Worm (Caenorhabditis elegans) whole organism, L4 larva: ENCODE measurements around the gene sun-1.

ENCODE experiments used
- F49E8.2 ChIP-seq: sonication (generic microtip); optimal IDR thresholded peaks from 2 replicates; lab custom pipeline; 2016; ENCODE audit warnings: missing compliant biosample characterization, mild to moderate bottlenecking, missing genetic modification characterization, borderline replicate concordance
- T26A8.4 ChIP-seq: fragments of 200-800 bp; sonication (Bioruptor generic); IDR thresholded peaks from 2 replicates; pipeline ENCODE4 v1.3.6; 2022; ENCODE audit warnings: missing genetic modification characterization, missing compliant biosample characterization
- Y48G9A.11 ChIP-seq: fragments of 200-800 bp; sonication (Bioruptor generic); IDR thresholded peaks from 2 replicates; pipeline ENCODE4 v1.3.6; 2022; ENCODE audit warnings: missing genetic modification reagents, missing genetic modification characterization, missing compliant biosample characterization
- ZK337.2 ChIP-seq: fragments of 200-800 bp; sonication (Bioruptor generic); IDR thresholded peaks from 2 replicates; pipeline ENCODE4 v1.3.6; 2022; ENCODE audit warnings: missing genetic modification reagents, missing genetic modification characterization, missing compliant biosample characterization
- aha-1 ChIP-seq: fragments of 150-350 bp; peaks from one replicate; lab custom pipeline; 2014; ENCODE audit warnings: missing biosample characterization, missing genetic modification characterization
- aly-2 ChIP-seq: sonication (generic microtip); optimal IDR thresholded peaks from 2 replicates; lab custom pipeline; 2018; ENCODE audit warnings: missing biosample characterization, missing genetic modification characterization
- ceh-28 ChIP-seq: fragments of 150-350 bp; optimal IDR thresholded peaks from 2 replicates; lab custom pipeline; 2014; ENCODE audit warnings: missing biosample characterization, missing genetic modification reagents, missing genetic modification characterization
- ceh-44 ChIP-seq: fragments of 200-800 bp; sonication (Bioruptor generic); IDR thresholded peaks from 2 replicates; pipeline ENCODE4 v1.3.6; 2022; ENCODE audit warnings: missing genetic modification reagents, missing genetic modification characterization, missing compliant biosample characterization
- ces-1 ChIP-seq: fragments of 150-350 bp; sonication (generic microtip); optimal IDR thresholded peaks from 4 replicates; lab custom pipeline; 2014; ENCODE audit warnings: missing biosample characterization, missing genetic modification reagents, missing genetic modification characterization
- daf-16 ChIP-seq, 3 experiments: sonication (generic microtip); optimal IDR thresholded peaks; 2 replicates each; lab custom pipeline; 2016 to 2017; ENCODE audit warnings: missing genetic modification characterization in 3 of 3, missing genetic modification reagents in 3 of 3, mild to moderate bottlenecking in 2 of 3, missing compliant biosample characterization in 2 of 3, missing biosample characterization in 1 of 3, moderate library complexity in 1 of 3
- daf-8 ChIP-seq: fragments of 200-800 bp; sonication (Bioruptor generic); IDR thresholded peaks from 2 replicates; pipeline ENCODE4 v1.3.6; 2022; ENCODE audit warnings: missing genetic modification characterization, missing compliant biosample characterization
- dmd-9 ChIP-seq: fragments of 200-800 bp; sonication (Bioruptor generic); IDR thresholded peaks from 2 replicates; pipeline ENCODE4 v1.3.6; 2022; ENCODE audit warnings: missing genetic modification reagents, missing genetic modification characterization, missing compliant biosample characterization
- dpl-1 ChIP-seq: fragments of 150-350 bp; optimal IDR thresholded peaks from 2 replicates; lab custom pipeline; 2014; ENCODE audit warnings: missing biosample characterization, missing genetic modification reagents, missing genetic modification characterization
- duxl-1 ChIP-seq: sonication (generic microtip); optimal IDR thresholded peaks from 2 replicates; lab custom pipeline; 2016; ENCODE audit warnings: mild to moderate bottlenecking, missing genetic modification characterization, moderate library complexity, missing compliant biosample characterization; ENCODE audit not compliant: poor library complexity
- egl-43 ChIP-seq: fragments of 200-800 bp; sonication (Bioruptor generic); IDR thresholded peaks from 2 replicates; pipeline ENCODE4 v1.3.6; 2022; ENCODE audit warnings: missing genetic modification reagents, missing genetic modification characterization, missing compliant biosample characterization
- hlh-11 ChIP-seq: fragments of 200-800 bp; sonication (Bioruptor generic); optimal IDR thresholded peaks from 2 replicates; lab custom pipeline; 2018; ENCODE audit warnings: mild to moderate bottlenecking, missing genetic modification characterization, missing compliant biosample characterization
- hmg-1.1 ChIP-seq: fragments of 200-800 bp; sonication (Bioruptor generic); IDR thresholded peaks from 2 replicates; pipeline ENCODE4 v1.3.6; 2022; ENCODE audit warnings: missing genetic modification reagents, missing genetic modification characterization, missing compliant biosample characterization
- lim-7 ChIP-seq: fragments of 200-800 bp; sonication (Bioruptor generic); IDR thresholded peaks from 2 replicates; pipeline ENCODE4 v1.3.6; 2022; ENCODE audit warnings: missing genetic modification characterization, missing compliant biosample characterization
- lin-1 ChIP-seq: fragments of 200-800 bp; sonication (Bioruptor generic); IDR thresholded peaks from 2 replicates; pipeline ENCODE4 v1.3.6; 2022; ENCODE audit warnings: missing genetic modification reagents, missing genetic modification characterization, missing compliant biosample characterization
- lin-13 ChIP-seq: fragments of 150-350 bp; optimal IDR thresholded peaks from 2 replicates; lab custom pipeline; 2014; ENCODE audit warnings: missing biosample characterization, missing genetic modification reagents, missing genetic modification characterization
- lsy-2 ChIP-seq, 2 experiments: fragments of 150-350 bp in 1 of 2; sonication (generic microtip) in 1 of 2; optimal IDR thresholded peaks; 2 replicates each; lab custom pipeline; 2014 to 2017; ENCODE audit warnings: missing biosample characterization in 2 of 2, missing genetic modification characterization in 2 of 2
- madf-5 ChIP-seq, 2 experiments: fragments of 200-800 bp; sonication (Bioruptor generic); IDR thresholded peaks; 2 replicates each; pipeline ENCODE4 v1.3.6; 2022; ENCODE audit warnings: missing compliant biosample characterization in 2 of 2, missing genetic modification characterization in 2 of 2
- mdl-1 ChIP-seq, 2 experiments: fragments of 150-350 bp in 1 of 2; sonication (generic microtip) in 1 of 2; optimal IDR thresholded peaks; 2 replicates each; lab custom pipeline; 2014 to 2017; ENCODE audit warnings: missing biosample characterization in 2 of 2, missing genetic modification characterization in 2 of 2
- mep-1 ChIP-seq: fragments of 150-350 bp; sonication (generic microtip); optimal IDR thresholded peaks from 3 replicates; lab custom pipeline; 2014; ENCODE audit warnings: missing biosample characterization, missing genetic modification characterization
- mes-2 ChIP-seq: sonication (generic microtip); optimal IDR thresholded peaks from 2 replicates; lab custom pipeline; 2016; ENCODE audit warnings: missing genotype, mild to moderate bottlenecking, missing genetic modification characterization, missing compliant biosample characterization; ENCODE audit not compliant: poor library complexity, severe bottlenecking
- mxl-2 ChIP-seq: fragments of 200-800 bp; sonication (Bioruptor generic); conservative IDR thresholded peaks from 2 replicates; pipeline ENCODE4 v1.3.6; 2022; ENCODE audit warnings: missing genetic modification reagents, missing genetic modification characterization, missing compliant biosample characterization
- mxl-3 ChIP-seq: fragments of 200-800 bp; sonication (Bioruptor generic); optimal IDR thresholded peaks from 2 replicates; lab custom pipeline; 2018; ENCODE audit warnings: mild to moderate bottlenecking, missing genetic modification characterization, missing compliant biosample characterization
- nhr-10 ChIP-seq: fragments of 150-350 bp; optimal IDR thresholded peaks from 2 replicates; lab custom pipeline; 2014; ENCODE audit warnings: missing biosample characterization, missing genetic modification characterization
- nhr-111 ChIP-seq: fragments of 200-800 bp; sonication (Bioruptor generic); optimal IDR thresholded peaks from 2 replicates; lab custom pipeline; 2018; ENCODE audit warnings: mild to moderate bottlenecking, missing genetic modification characterization, missing compliant biosample characterization
- nhr-28 ChIP-seq: fragments of 150-350 bp; optimal IDR thresholded peaks from 2 replicates; lab custom pipeline; 2014; ENCODE audit warnings: missing biosample characterization, missing genetic modification characterization
- nhr-42 ChIP-seq: fragments of 200-800 bp; sonication (Bioruptor generic); IDR thresholded peaks from 2 replicates; pipeline ENCODE4 v1.3.6; 2022; ENCODE audit warnings: missing genetic modification characterization, missing compliant biosample characterization
- nhr-48 ChIP-seq: sonication (generic microtip); optimal IDR thresholded peaks from 2 replicates; lab custom pipeline; 2016; ENCODE audit warnings: mild to moderate bottlenecking, missing genetic modification characterization, missing compliant biosample characterization
- nhr-77 ChIP-seq: fragments of 150-350 bp; optimal IDR thresholded peaks from 2 replicates; lab custom pipeline; 2014; ENCODE audit warnings: missing biosample characterization, missing genetic modification characterization
- sdz-12 ChIP-seq: fragments of 200-800 bp; sonication (Bioruptor generic); optimal IDR thresholded peaks from 2 replicates; lab custom pipeline; 2018; ENCODE audit warnings: mild to moderate bottlenecking, missing genetic modification characterization, missing compliant biosample characterization
- snpc-4 ChIP-seq: fragments of 150-350 bp; optimal IDR thresholded peaks from 2 replicates; lab custom pipeline; 2014; ENCODE audit warnings: missing biosample characterization, missing genetic modification characterization
- spr-1 ChIP-seq: sonication (generic microtip); optimal IDR thresholded peaks from 2 replicates; lab custom pipeline; 2016; ENCODE audit warnings: mild to moderate bottlenecking, missing genetic modification characterization, missing compliant biosample characterization
- unc-62 ChIP-seq, 3 experiments: fragments of 150-350 bp in 1 of 3; sonication (generic microtip); optimal IDR thresholded peaks in 2 of 3; peaks in 1 of 3; 1 replicate in 1 of 3; 2 replicates in 2 of 3; lab custom pipeline; 2014 to 2017; ENCODE audit warnings: missing biosample characterization in 3 of 3, missing genetic modification characterization in 3 of 3, missing genetic modification reagents in 3 of 3, missing genotype in 1 of 3
- vab-7 ChIP-seq: fragments of 200-800 bp; sonication (Bioruptor generic); IDR thresholded peaks from 2 replicates; pipeline ENCODE4 v1.3.6; 2022; ENCODE audit warnings: missing genetic modification reagents, missing genetic modification characterization, missing compliant biosample characterization
- zip-2 ChIP-seq: fragments of 150-350 bp; optimal IDR thresholded peaks from 2 replicates; lab custom pipeline; 2014; ENCODE audit warnings: missing biosample characterization, missing genetic modification characterization

Gene sun-1

ce11 chrV:13212584-13212983, 19.2 kb upstream of the sun-1 start (continued):
- TF ChIP-seq duxl-1 (tag; lab: Kevin White, UChicago) (no peak), hmg-1.1 (GFP tag; lab: Robert Waterston, UW) (no peak), vab-7 (GFP tag; lab: Robert Waterston, UW) (no peak), mep-1 (tag; lab: Kevin White, UChicago) (no peak), hlh-11 (tag; lab: Kevin White, UChicago) (peak; percentile 94), nhr-48 (tag; lab: Kevin White, UChicago) (peak; percentile 61), snpc-4 (tag; lab: Kevin White, UChicago) (no peak), lin-1 (peak; percentile 46; the same call in 1 of the 2 replicates), F49E8.2 (tag; lab: Kevin White, UChicago) (no peak), daf-16 (GFP tag; optimal IDR thresholded peaks at IDR 0.05; lab: Kevin White, UChicago) (no peak), daf-16 (tag; optimal IDR thresholded peaks at IDR 0.05; lab: Kevin White, UChicago) (peak; percentile 92), T26A8.4 (GFP tag; lab: Robert Waterston, UW) (no peak), sdz-12 (GFP tag; lab: Kevin White, UChicago) (no peak), unc-62 (GFP tag; optimal IDR thresholded peaks at IDR 0.05 in 1 of 2; lab: Kevin White, UChicago) (peak; percentile 20 to 90), unc-62 (tag; optimal IDR thresholded peaks at IDR 0.05; lab: Kevin White, UChicago) (no peak), ceh-28 (tag; lab: Kevin White, UChicago) (no peak), ceh-44 (no peak), lin-13 (GFP tag; lab: Kevin White, UChicago) (no peak), mxl-2 (GFP tag; lab: Robert Waterston, UW) (peak; percentile 99), mxl-3 (GFP tag; lab: Kevin White, UChicago) (no peak), egl-43 (GFP tag; lab: Robert Waterston, UW) (no peak), nhr-42 (GFP tag; lab: Robert Waterston, UW) (no peak; the same call in 1 of the 2 replicates), ZK337.2 (GFP tag; lab: Robert Waterston, UW) (no peak), zip-2 (tag; lab: Kevin White, UChicago) (no peak), dpl-1 (GFP tag; lab: Kevin White, UChicago) (no peak), nhr-111 (GFP tag; lab: Kevin White, UChicago) (no peak), nhr-28 (tag; lab: Kevin White, UChicago) (peak; percentile 90), Y48G9A.11 (GFP tag; lab: Robert Waterston, UW) (no peak)
- TF ChIP-seq, all 104 proteins: peak for 13

ce11 chrV:13209567-13209966, 16.2 kb upstream of the sun-1 start, which contains the start of gene F57B1.6:
Gene F57B1.6, plus strand, starts transcription at chrV:13209645.
- peak; percentile 63 for TF ChIP-seq aha-1
- no peak for TF ChIP-seq aly-2 (tag; lab: Kevin White, UChicago)
- TF ChIP-seq duxl-1 (tag; lab: Kevin White, UChicago) = no peak

ce11 chrV:13207426-13207825, 14.1 kb upstream of the sun-1 start, which contains the start of gene F57B1.5:
Gene F57B1.5, plus strand, starts transcription at chrV:13207726.
- TF ChIP-seq spr-1 (no peak), nhr-10 (tag; lab: Kevin White, UChicago) (no peak), mes-2 (no peak), madf-5 (GFP tag; IDR thresholded peaks at IDR 0.05; lab: Robert Waterston, UW) (no peak), aha-1 (no peak), sdz-12 (GFP tag; lab: Kevin White, UChicago) (no peak), dmd-9 (GFP tag; lab: Robert Waterston, UW) (no peak), lsy-2 (tag; optimal IDR thresholded peaks at IDR 0.05; lab: Kevin White, UChicago) (no peak), ces-1 (GFP tag; lab: Kevin White, UChicago) (no peak), mdl-1 (tag; optimal IDR thresholded peaks at IDR 0.05; lab: Kevin White, UChicago) (no peak), lim-7 (GFP tag; lab: Robert Waterston, UW) (no peak), daf-8 (GFP tag; lab: Robert Waterston, UW) (no peak), nhr-77 (tag; lab: Kevin White, UChicago) (no peak)
